Fruit fly (Drosophila melanogaster): ENCODE measurements around the gene MED1.

DNA sequence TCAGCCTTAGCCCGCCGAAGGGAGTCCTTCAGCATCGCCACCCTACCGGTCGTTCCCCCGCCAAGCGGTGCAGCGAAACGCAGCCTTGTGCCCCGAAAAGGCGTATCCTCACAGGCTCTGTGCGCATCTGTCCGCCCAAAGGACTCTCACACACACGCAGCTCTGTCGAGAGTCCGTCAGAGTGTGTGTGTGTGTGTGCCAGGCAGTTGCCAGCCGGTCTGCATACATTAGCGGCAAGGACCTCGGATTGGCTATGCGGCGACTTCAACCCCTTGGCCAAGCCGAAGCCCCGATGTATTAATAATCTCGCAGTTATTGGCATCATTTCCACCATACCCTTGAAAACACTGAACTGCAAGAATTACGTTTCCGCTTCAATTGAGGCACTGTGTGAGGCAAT lies 23.7 kb downstream of the MED1 start:
- TF ChIP-seq jumu (GFP tag; optimal IDR thresholded peaks at IDR 0.05) = no peak
- no peak for TF ChIP-seq pzg (GFP tag; optimal IDR thresholded peaks at IDR 0.05)
- no peak for TF ChIP-seq CG12219 (GFP tag; optimal IDR thresholded peaks at IDR 0.05)
- no peak for TF ChIP-seq CG4424 (GFP tag; optimal IDR thresholded peaks at IDR 0.05)
